Worm (Caenorhabditis elegans) whole organism, L4 larva: ENCODE data around the gene clec-218.
A peak's percentile ranks its signal among the peaks of the same experiment; 100 is the strongest.

Experiments used
- D1046.2 ChIP-seq: fragments of 200-800 bp; sonication (Bioruptor generic); IDR thresholded peaks from 2 replicates; pipeline ENCODE4 v1.3.6; 2022; ENCODE audit warnings: missing genetic modification characterization, missing compliant biosample characterization
- F26F4.8 ChIP-seq: fragments of 200-800 bp; sonication (Bioruptor generic); conservative IDR thresholded peaks from 2 replicates; pipeline ENCODE4 v1.3.6; 2022; ENCODE audit warnings: missing genetic modification characterization, missing compliant biosample characterization
- F37D6.2 ChIP-seq: sonication (generic microtip); optimal IDR thresholded peaks from 2 replicates; lab custom pipeline; 2016; ENCODE audit warnings: mild to moderate bottlenecking, missing genetic modification characterization, missing compliant biosample characterization
- F44E2.7 ChIP-seq: fragments of 200-800 bp; sonication (Bioruptor generic); IDR thresholded peaks from 2 replicates; pipeline ENCODE4 v2.1.2; 2022; ENCODE audit warnings: missing genetic modification characterization, missing compliant biosample characterization
- T20F7.1 ChIP-seq: fragments of 200-800 bp; sonication (Bioruptor generic); optimal IDR thresholded peaks from 2 replicates; lab custom pipeline; 2018; ENCODE audit warnings: mild to moderate bottlenecking, missing genetic modification characterization, missing compliant biosample characterization
- T26A8.4 ChIP-seq: fragments of 200-800 bp; sonication (Bioruptor generic); IDR thresholded peaks from 2 replicates; pipeline ENCODE4 v1.3.6; 2022; ENCODE audit warnings: missing genetic modification characterization, missing compliant biosample characterization
- Y105C5A.15 ChIP-seq: fragments of 200-800 bp; sonication (Bioruptor generic); IDR thresholded peaks from 2 replicates; pipeline ENCODE4 v1.3.6; 2022; ENCODE audit warnings: missing genetic modification characterization, missing compliant biosample characterization
- Y5F2A.4 ChIP-seq: fragments of 200-800 bp; sonication (Bioruptor generic); optimal IDR thresholded peaks from 2 replicates; lab custom pipeline; 2018; ENCODE audit warnings: mild to moderate bottlenecking, missing genetic modification characterization, missing compliant biosample characterization
- Y75B8A.6 ChIP-seq: fragments of 200-800 bp; sonication (Bioruptor generic); IDR thresholded peaks from 2 replicates; pipeline ENCODE4 v1.3.6; 2022; ENCODE audit warnings: missing genetic modification reagents, missing genetic modification characterization, missing compliant biosample characterization
- aha-1 ChIP-seq: fragments of 150-350 bp; peaks from one replicate; lab custom pipeline; 2014; ENCODE audit warnings: missing biosample characterization, missing genetic modification characterization
- aly-2 ChIP-seq: sonication (generic microtip); optimal IDR thresholded peaks from 2 replicates; lab custom pipeline; 2018; ENCODE audit warnings: missing biosample characterization, missing genetic modification characterization
- ceh-20 ChIP-seq: fragments of 200-800 bp; sonication (Bioruptor generic); IDR thresholded peaks from 2 replicates; pipeline ENCODE4 v1.3.6; 2022; ENCODE audit warnings: missing genetic modification reagents, missing genetic modification characterization, missing compliant biosample characterization
- ceh-28 ChIP-seq: fragments of 150-350 bp; optimal IDR thresholded peaks from 2 replicates; lab custom pipeline; 2014; ENCODE audit warnings: missing biosample characterization, missing genetic modification reagents, missing genetic modification characterization
- ceh-32 ChIP-seq: sonication (generic microtip); optimal IDR thresholded peaks from 2 replicates; lab custom pipeline; 2016; ENCODE audit warnings: mild to moderate bottlenecking, missing genetic modification characterization, missing compliant biosample characterization; ENCODE audit not compliant: poor library complexity
- ceh-44 ChIP-seq: fragments of 200-800 bp; sonication (Bioruptor generic); IDR thresholded peaks from 2 replicates; pipeline ENCODE4 v1.3.6; 2022; ENCODE audit warnings: missing genetic modification reagents, missing genetic modification characterization, missing compliant biosample characterization
- ceh-62 ChIP-seq: sonication (generic microtip); optimal IDR thresholded peaks from 2 replicates; lab custom pipeline; 2017; ENCODE audit warnings: missing biosample characterization, missing genetic modification characterization
- daf-16 ChIP-seq, 3 experiments: sonication (generic microtip); optimal IDR thresholded peaks; 2 replicates each; lab custom pipeline; 2016 to 2017; ENCODE audit warnings: missing genetic modification characterization in 3 of 3, missing genetic modification reagents in 3 of 3, mild to moderate bottlenecking in 2 of 3, missing compliant biosample characterization in 2 of 3, missing biosample characterization in 1 of 3, moderate library complexity in 1 of 3
- daf-8 ChIP-seq: fragments of 200-800 bp; sonication (Bioruptor generic); IDR thresholded peaks from 2 replicates; pipeline ENCODE4 v1.3.6; 2022; ENCODE audit warnings: missing genetic modification characterization, missing compliant biosample characterization
- dmd-6 ChIP-seq: fragments of 200-800 bp; sonication (Bioruptor generic); IDR thresholded peaks from 2 replicates; pipeline ENCODE4 v1.3.6; 2022; ENCODE audit warnings: missing genetic modification reagents, missing genetic modification characterization, missing compliant biosample characterization
- dmd-9 ChIP-seq: fragments of 200-800 bp; sonication (Bioruptor generic); IDR thresholded peaks from 2 replicates; pipeline ENCODE4 v1.3.6; 2022; ENCODE audit warnings: missing genetic modification reagents, missing genetic modification characterization, missing compliant biosample characterization
- dpl-1 ChIP-seq: fragments of 150-350 bp; optimal IDR thresholded peaks from 2 replicates; lab custom pipeline; 2014; ENCODE audit warnings: missing biosample characterization, missing genetic modification reagents, missing genetic modification characterization
- dve-1 ChIP-seq: sonication (generic microtip); optimal IDR thresholded peaks from 2 replicates; lab custom pipeline; 2017; ENCODE audit warnings: antibody characterized with exemption, mild to moderate bottlenecking, missing genetic modification characterization, missing compliant biosample characterization; ENCODE audit not compliant: insufficient read depth
- egl-27 ChIP-seq: sonication (generic microtip); optimal IDR thresholded peaks from 3 replicates; lab custom pipeline; 2017; ENCODE audit warnings: missing biosample characterization, missing genetic modification reagents, missing genetic modification characterization
- gei-8 ChIP-seq: fragments of 200-800 bp; sonication (Bioruptor generic); optimal IDR thresholded peaks from 2 replicates; lab custom pipeline; 2018; ENCODE audit warnings: mild to moderate bottlenecking, missing genetic modification characterization, missing compliant biosample characterization
- hif-1 ChIP-seq, 2 experiments: sonication (generic microtip); optimal IDR thresholded peaks; 2 replicates each; lab custom pipeline; 2016 to 2017; ENCODE audit warnings: missing compliant biosample characterization in 2 of 2, missing genetic modification characterization in 2 of 2, missing genetic modification reagents in 2 of 2, missing genotype in 2 of 2, mild to moderate bottlenecking in 1 of 2
- hlh-11 ChIP-seq: fragments of 200-800 bp; sonication (Bioruptor generic); optimal IDR thresholded peaks from 2 replicates; lab custom pipeline; 2018; ENCODE audit warnings: mild to moderate bottlenecking, missing genetic modification characterization, missing compliant biosample characterization
- hlh-30 ChIP-seq: sonication (generic microtip); optimal IDR thresholded peaks from 2 replicates; lab custom pipeline; 2017; ENCODE audit warnings: antibody characterized with exemption, mild to moderate bottlenecking, missing genetic modification characterization, missing compliant biosample characterization; ENCODE audit not compliant: insufficient read depth
- lin-13 ChIP-seq: fragments of 150-350 bp; optimal IDR thresholded peaks from 2 replicates; lab custom pipeline; 2014; ENCODE audit warnings: missing biosample characterization, missing genetic modification reagents, missing genetic modification characterization
- lin-15B ChIP-seq: fragments of 150-350 bp; sonication (generic microtip); optimal IDR thresholded peaks from 3 replicates; lab custom pipeline; 2014; ENCODE audit warnings: missing biosample characterization, missing genetic modification characterization
- lsy-2 ChIP-seq, 2 experiments: fragments of 150-350 bp in 1 of 2; sonication (generic microtip) in 1 of 2; optimal IDR thresholded peaks; 2 replicates each; lab custom pipeline; 2014 to 2017; ENCODE audit warnings: missing biosample characterization in 2 of 2, missing genetic modification characterization in 2 of 2
- madf-5 ChIP-seq, 2 experiments: fragments of 200-800 bp; sonication (Bioruptor generic); IDR thresholded peaks; 2 replicates each; pipeline ENCODE4 v1.3.6; 2022; ENCODE audit warnings: missing compliant biosample characterization in 2 of 2, missing genetic modification characterization in 2 of 2
- madf-9 ChIP-seq: fragments of 200-800 bp; sonication (Bioruptor generic); conservative IDR thresholded peaks from 2 replicates; pipeline ENCODE4 v1.3.6; 2022; ENCODE audit warnings: missing genetic modification reagents, missing genetic modification characterization, missing compliant biosample characterization
- mdl-1 ChIP-seq, 2 experiments: fragments of 150-350 bp in 1 of 2; sonication (generic microtip) in 1 of 2; optimal IDR thresholded peaks; 2 replicates each; lab custom pipeline; 2014 to 2017; ENCODE audit warnings: missing biosample characterization in 2 of 2, missing genetic modification characterization in 2 of 2
- mep-1 ChIP-seq: fragments of 150-350 bp; sonication (generic microtip); optimal IDR thresholded peaks from 3 replicates; lab custom pipeline; 2014; ENCODE audit warnings: missing biosample characterization, missing genetic modification characterization
- nhr-11 ChIP-seq: fragments of 150-350 bp; optimal IDR thresholded peaks from 2 replicates; lab custom pipeline; 2014; ENCODE audit warnings: missing biosample characterization, missing genetic modification characterization
- nhr-111 ChIP-seq: fragments of 200-800 bp; sonication (Bioruptor generic); optimal IDR thresholded peaks from 2 replicates; lab custom pipeline; 2018; ENCODE audit warnings: mild to moderate bottlenecking, missing genetic modification characterization, missing compliant biosample characterization
- nhr-28 ChIP-seq: fragments of 150-350 bp; optimal IDR thresholded peaks from 2 replicates; lab custom pipeline; 2014; ENCODE audit warnings: missing biosample characterization, missing genetic modification characterization
- nhr-41 ChIP-seq: fragments of 200-800 bp; sonication (Bioruptor generic); IDR thresholded peaks from 2 replicates; pipeline ENCODE4 v1.3.6; 2022; ENCODE audit warnings: missing genetic modification reagents, missing genetic modification characterization, missing compliant biosample characterization
- nhr-42 ChIP-seq: fragments of 200-800 bp; sonication (Bioruptor generic); IDR thresholded peaks from 2 replicates; pipeline ENCODE4 v1.3.6; 2022; ENCODE audit warnings: missing genetic modification characterization, missing compliant biosample characterization
- nhr-48 ChIP-seq: sonication (generic microtip); optimal IDR thresholded peaks from 2 replicates; lab custom pipeline; 2016; ENCODE audit warnings: mild to moderate bottlenecking, missing genetic modification characterization, missing compliant biosample characterization
- nhr-6 ChIP-seq: fragments of 150-350 bp; optimal IDR thresholded peaks from 2 replicates; lab custom pipeline; 2014; ENCODE audit warnings: missing biosample characterization, missing genetic modification characterization
- rbr-2 ChIP-seq: sonication (generic microtip); optimal IDR thresholded peaks from 2 replicates; lab custom pipeline; 2016; ENCODE audit warnings: missing genotype, missing genetic modification characterization, missing compliant biosample characterization
- tra-1 ChIP-seq: fragments of 200-800 bp; sonication (Bioruptor generic); IDR thresholded peaks from 2 replicates; pipeline ENCODE4 v1.3.6; 2022; ENCODE audit warnings: missing genetic modification reagents, missing genetic modification characterization, missing compliant biosample characterization
- unc-62 ChIP-seq, 3 experiments: fragments of 150-350 bp in 1 of 3; sonication (generic microtip); optimal IDR thresholded peaks in 2 of 3; peaks in 1 of 3; 1 replicate in 1 of 3; 2 replicates in 2 of 3; lab custom pipeline; 2014 to 2017; ENCODE audit warnings: missing biosample characterization in 3 of 3, missing genetic modification characterization in 3 of 3, missing genetic modification reagents in 3 of 3, missing genotype in 1 of 3
- zip-11 ChIP-seq: fragments of 200-800 bp; sonication (Bioruptor generic); IDR thresholded peaks from 2 replicates; pipeline ENCODE4 v1.3.6; 2022; ENCODE audit warnings: missing genetic modification characterization, missing compliant biosample characterization
- ztf-11 ChIP-seq: fragments of 150-350 bp; optimal IDR thresholded peaks from 2 replicates; lab custom pipeline; 2014; ENCODE audit warnings: missing biosample characterization, missing genetic modification characterization

clec-218 gene

ce11 chrV:8284800-8285199, 22.9 kb upstream of the clec-218 start, which contains the start of gene slc-17.5:
Gene slc-17.5 (minus strand): TSS chrV:8284900.
- TF ChIP-seq daf-8 (GFP tag; lab: Robert Waterston, UW) (no peak), unc-62 (GFP tag; optimal IDR thresholded peaks at IDR 0.05 in 1 of 2; lab: Kevin White, UChicago) (peak in 1 of 2 experiments; percentile 78), unc-62 (tag; optimal IDR thresholded peaks at IDR 0.05; lab: Kevin White, UChicago) (no peak)
- TF ChIP-seq, all 104 proteins: peak for 1

- TF ChIP-seq nhr-28 (tag; lab: Kevin White, UChicago) (peak; percentile 26), mep-1 (tag; lab: Kevin White, UChicago) (no peak), dmd-6 (peak; percentile 58; the same call in 1 of the 2 replicates), madf-9 (GFP tag; lab: Robert Waterston, UW) (no peak), lin-15B (no peak), ceh-28 (tag; lab: Kevin White, UChicago) (no peak), ceh-62 (tag; lab: Kevin White, UChicago) (no peak)
- TF ChIP-seq, all 104 proteins: peak for 2
These were observed 22.3 kb upstream of the clec-218 start for ce11 chrV:8285455-8285854.

- TF ChIP-seq gei-8, result no peak
- TF ChIP-seq F44E2.7, result no peak
- no peak for TF ChIP-seq nhr-111 (GFP tag; lab: Kevin White, UChicago)
- TF ChIP-seq dmd-9 (GFP tag; lab: Robert Waterston, UW), result no peak
- peak in 1 of 2 experiments; percentile 78 for TF ChIP-seq hif-1 (tag; optimal IDR thresholded peaks at IDR 0.05; lab: Kevin White, UChicago)
- no peak for TF ChIP-seq Y5F2A.4 (GFP tag; lab: Kevin White, UChicago)
- TF ChIP-seq D1046.2, result no peak
- no peak for TF ChIP-seq lin-13 (GFP tag; lab: Kevin White, UChicago)
- TF ChIP-seq F37D6.2 (tag; lab: Kevin White, UChicago), result no peak
- TF ChIP-seq nhr-11, result no peak
- TF ChIP-seq rbr-2 (tag; lab: Kevin White, UChicago), result no peak
- TF ChIP-seq daf-16 (GFP tag; optimal IDR thresholded peaks at IDR 0.05; lab: Kevin White, UChicago), result peak in 1 of 2 experiments; percentile 17
- no peak for TF ChIP-seq daf-16 (tag; optimal IDR thresholded peaks at IDR 0.05; lab: Kevin White, UChicago)
- no peak for TF ChIP-seq F26F4.8 (GFP tag; lab: Robert Waterston, UW)
- no peak for TF ChIP-seq ceh-32 (tag; lab: Kevin White, UChicago)
- TF ChIP-seq lin-15B, result no peak
- TF ChIP-seq hlh-30 (tag; lab: Kevin White, UChicago), result peak; percentile 66
- TF ChIP-seq tra-1 (GFP tag; lab: Robert Waterston, UW), result no peak
- no peak for TF ChIP-seq madf-5 (GFP tag; IDR thresholded peaks at IDR 0.05; lab: Robert Waterston, UW)
- no peak for TF ChIP-seq dpl-1
- TF ChIP-seq zip-11, result no peak
- no peak for TF ChIP-seq egl-27 (tag; lab: Kevin White, UChicago)
- TF ChIP-seq Y105C5A.15 (GFP tag; lab: Robert Waterston, UW), result no peak
- TF ChIP-seq ceh-44 (GFP tag; lab: Robert Waterston, UW), result no peak
- TF ChIP-seq nhr-42 (GFP tag; lab: Robert Waterston, UW), result no peak
- TF ChIP-seq ztf-11 (tag; lab: Kevin White, UChicago), result no peak
- TF ChIP-seq hlh-11 (tag; lab: Kevin White, UChicago), result no peak
- TF ChIP-seq aha-1 (tag; lab: Kevin White, UChicago), result peak; percentile 92
- TF ChIP-seq Y75B8A.6, result no peak
- TF ChIP-seq T20F7.1 (GFP tag; lab: Kevin White, UChicago), result no peak
- TF ChIP-seq nhr-6 (tag; lab: Kevin White, UChicago), result no peak
- no peak for TF ChIP-seq ceh-20 (GFP tag; lab: Robert Waterston, UW)
- TF ChIP-seq nhr-41 (GFP tag; lab: Robert Waterston, UW), result no peak
- TF ChIP-seq nhr-28 (tag; lab: Kevin White, UChicago), result no peak
- TF ChIP-seq mdl-1 (tag; optimal IDR thresholded peaks at IDR 0.05; lab: Kevin White, UChicago), result no peak
- no peak for TF ChIP-seq dve-1 (tag; lab: Kevin White, UChicago)
- no peak for TF ChIP-seq lsy-2 (tag; optimal IDR thresholded peaks at IDR 0.05; lab: Kevin White, UChicago)
- no peak for TF ChIP-seq T26A8.4 (GFP tag; lab: Robert Waterston, UW)
- peak; percentile 94 for TF ChIP-seq nhr-48 (tag; lab: Kevin White, UChicago)
- no peak for TF ChIP-seq aly-2 (tag; lab: Kevin White, UChicago)
These were observed 19.5 kb upstream of the clec-218 start for ce11 chrV:8288125-8288806.
